In genomic region chr3L:85204-85811, dm6 we compare ENCODE assay signal across 4 fruit fly cellular contexts.
A peak's percentile ranks its signal among the peaks of the same experiment; 100 is the strongest.
TF ChIP-seq lines count a peak whose summit lies in the region.

No protein-coding gene starts in this region.

TF ChIP-seq in whole organism, adult, 20 proteins besides CTCF, POLR2A, EP300 and RAD21 (continued from another document):
- TF ChIP-seq kay (GFP tag; lab: Kevin White, UChicago; ENCODE audit: borderline replicate concordance): peak; percentile 72
- TF ChIP-seq tj (GFP tag; optimal IDR thresholded peaks at IDR 0.05; lab: Kevin White, UChicago): peak; percentile 1

TF ChIP-seq in whole organism, embryonic, 481 proteins besides CTCF, POLR2A, EP300 and RAD21 (continued from another document and continues in another):
- TF ChIP-seq Ets97D (GFP tag; optimal IDR thresholded peaks at IDR 0.05; lab: Kevin White, UChicago) (no peak), fd3F (GFP tag; optimal IDR thresholded peaks at IDR 0.05; lab: Kevin White, UChicago) (no peak), CG7987 (GFP tag; optimal IDR thresholded peaks at IDR 0.05; lab: Kevin White, UChicago) (peak; percentile 28), bbx (GFP tag; IDR thresholded peaks at IDR 0.05; lab: Robert Waterston, UW; ENCODE audit: partially characterized antibody) (no peak), ro (GFP tag; IDR thresholded peaks at IDR 0.05; lab: Robert Waterston, UW) (no peak), trh (GFP tag; optimal IDR thresholded peaks at IDR 0.05; lab: Kevin White, UChicago) (no peak), Dref (GFP tag; IDR thresholded peaks at IDR 0.05; lab: Robert Waterston, UW) (no peak), Hmx (GFP tag; optimal IDR thresholded peaks at IDR 0.05; lab: Kevin White, UChicago) (no peak), Nf-YB (GFP tag; optimal IDR thresholded peaks at IDR 0.05; lab: Kevin White, UChicago) (no peak), CG6813 (GFP tag; optimal IDR thresholded peaks at IDR 0.05; lab: Kevin White, UChicago) (peak; percentile 44), Sry-δ (GFP tag; optimal IDR thresholded peaks at IDR 0.05; lab: Kevin White, UChicago) (no peak), D (optimal IDR thresholded peaks at IDR 0.05; lab: Kevin White, UChicago) (no peak), D (GFP tag; optimal IDR thresholded peaks at IDR 0.05; lab: Kevin White, UChicago) (no peak), CG13624 (GFP tag; optimal IDR thresholded peaks at IDR 0.05; lab: Kevin White, UChicago) (no peak), repo (GFP tag; optimal IDR thresholded peaks at IDR 0.05; lab: Kevin White, UChicago) (no peak), Side (GFP tag; optimal IDR thresholded peaks at IDR 0.05; lab: Kevin White, UChicago) (no peak), bsh (GFP tag; optimal IDR thresholded peaks at IDR 0.05; lab: Kevin White, UChicago) (no peak), her (GFP tag; optimal IDR thresholded peaks at IDR 0.05; lab: Kevin White, UChicago) (no peak), Lpt (GFP tag; optimal IDR thresholded peaks at IDR 0.05; lab: Kevin White, UChicago) (no peak), gsb (GFP tag; IDR thresholded peaks at IDR 0.05; lab: Robert Waterston, UW) (no peak), da (GFP tag; optimal IDR thresholded peaks at IDR 0.05; lab: Kevin White, UChicago) (no peak), jing (GFP tag; optimal IDR thresholded peaks at IDR 0.05; lab: Kevin White, UChicago) (no peak), Atf3 (GFP tag; optimal IDR thresholded peaks at IDR 0.05; lab: Kevin White, UChicago) (no peak), CG8290 (GFP tag; optimal IDR thresholded peaks at IDR 0.05; lab: Kevin White, UChicago) (no peak), CG8290 (tag; optimal IDR thresholded peaks at IDR 0.05; lab: Kevin White, UChicago) (peak in 1 of 2 experiments; percentile 74), ken (GFP tag; IDR thresholded peaks at IDR 0.05; lab: Robert Waterston, UW) (no peak), Trl (optimal IDR thresholded peaks at IDR 0.05; lab: Kevin White, UChicago) (no peak), Trl (GFP tag; optimal IDR thresholded peaks at IDR 0.05; lab: Kevin White, UChicago) (no peak), CG12769 (tag; optimal IDR thresholded peaks at IDR 0.05; lab: Kevin White, UChicago) (peak; percentile 44), CG12155 (GFP tag; optimal IDR thresholded peaks at IDR 0.05; lab: Kevin White, UChicago) (no peak), CG10267 (tag; optimal IDR thresholded peaks at IDR 0.05; lab: Kevin White, UChicago) (no peak), Dbx (GFP tag; IDR thresholded peaks at IDR 0.05; lab: Robert Waterston, UW) (0 out of 3 replicates have a peak, but pooled peaks have one; percentile 19), Optix (GFP tag; IDR thresholded peaks at IDR 0.05; lab: Robert Waterston, UW) (no peak), sc (optimal IDR thresholded peaks at IDR 0.05; lab: Kevin White, UChicago) (no peak), sc (GFP tag; optimal IDR thresholded peaks at IDR 0.05; lab: Kevin White, UChicago) (no peak), CG4707 (GFP tag; optimal IDR thresholded peaks at IDR 0.05; lab: Kevin White, UChicago) (no peak), lbe (GFP tag; optimal IDR thresholded peaks at IDR 0.05; lab: Kevin White, UChicago) (peak; percentile 22), CG15479 (GFP tag; optimal IDR thresholded peaks at IDR 0.05; lab: Kevin White, UChicago) (peak; percentile 60), cg (GFP tag; optimal IDR thresholded peaks at IDR 0.05; lab: Kevin White, UChicago) (no peak), CG33213 (GFP tag; optimal IDR thresholded peaks at IDR 0.05; lab: Kevin White, UChicago) (no peak), CG31365 (tag; optimal IDR thresholded peaks at IDR 0.05; lab: Kevin White, UChicago) (no peak), ERR (GFP tag; optimal IDR thresholded peaks at IDR 0.05; lab: Kevin White, UChicago) (no peak), pum (GFP tag; optimal IDR thresholded peaks at IDR 0.05; lab: Kevin White, UChicago) (no peak), CG1647 (GFP tag; optimal IDR thresholded peaks at IDR 0.05; lab: Kevin White, UChicago) (no peak), CG7357 (GFP tag; IDR thresholded peaks at IDR 0.05; lab: Robert Waterston, UW) (no peak), ato (GFP tag; IDR thresholded peaks at IDR 0.05; lab: Robert Waterston, UW; ENCODE audit: partially characterized antibody) (no peak)

TF ChIP-seq in whole organism, prepupa, 60 proteins besides CTCF, POLR2A, EP300 and RAD21 (continued from another document):
- TF ChIP-seq CG6276 (GFP tag; optimal IDR thresholded peaks at IDR 0.05; lab: Kevin White, UChicago): no peak
- no peak for TF ChIP-seq topi (GFP tag; optimal IDR thresholded peaks at IDR 0.05; lab: Kevin White, UChicago)
- TF ChIP-seq CG6792 (GFP tag; optimal IDR thresholded peaks at IDR 0.05; lab: Kevin White, UChicago): no peak
- TF ChIP-seq vri (GFP tag; optimal IDR thresholded peaks at IDR 0.05; lab: Kevin White, UChicago): peak; percentile 81
- no peak for TF ChIP-seq CG11902 (GFP tag; optimal IDR thresholded peaks at IDR 0.05; lab: Kevin White, UChicago)
- TF ChIP-seq Hr39 (GFP tag; optimal IDR thresholded peaks at IDR 0.05; lab: Kevin White, UChicago): no peak
- TF ChIP-seq CG11762 (GFP tag; optimal IDR thresholded peaks at IDR 0.05; lab: Kevin White, UChicago; ENCODE audit: insufficient read depth): no peak
- peak; percentile 60 for TF ChIP-seq CG10669 (GFP tag; optimal IDR thresholded peaks at IDR 0.05; lab: Kevin White, UChicago)
- TF ChIP-seq lz (GFP tag; optimal IDR thresholded peaks at IDR 0.05; lab: Kevin White, UChicago): no peak
- peak; percentile 40 for TF ChIP-seq CG7368 (GFP tag; optimal IDR thresholded peaks at IDR 0.05; lab: Kevin White, UChicago)
- no peak for TF ChIP-seq Ets21C (GFP tag; optimal IDR thresholded peaks at IDR 0.05; lab: Kevin White, UChicago)
- TF ChIP-seq Sox14 (GFP tag; optimal IDR thresholded peaks at IDR 0.05; lab: Kevin White, UChicago): peak; percentile 9
- no peak for TF ChIP-seq esn (GFP tag; optimal IDR thresholded peaks at IDR 0.05; lab: Kevin White, UChicago)
- TF ChIP-seq CG6163 (GFP tag; IDR thresholded peaks at IDR 0.05; lab: Robert Waterston, UW): no peak
- no peak for TF ChIP-seq dsx (GFP tag; optimal IDR thresholded peaks at IDR 0.05; lab: Kevin White, UChicago; ENCODE audit: poor library complexity, severe bottlenecking)
- no peak for TF ChIP-seq Lpt (GFP tag; optimal IDR thresholded peaks at IDR 0.05; lab: Kevin White, UChicago)
- no peak for TF ChIP-seq Smox (GFP tag; optimal IDR thresholded peaks at IDR 0.05; lab: Kevin White, UChicago)
- peak; percentile 55 for TF ChIP-seq svp (GFP tag; lab: Kevin White, UChicago)
- peak; percentile 75 for TF ChIP-seq Eip78C (GFP tag; lab: Kevin White, UChicago)
- no peak for TF ChIP-seq dac (GFP tag; optimal IDR thresholded peaks at IDR 0.05; lab: Kevin White, UChicago)
- peak; percentile 75 for TF ChIP-seq fkh (GFP tag; optimal IDR thresholded peaks at IDR 0.05; lab: Kevin White, UChicago)
- TF ChIP-seq Blimp-1 (GFP tag; optimal IDR thresholded peaks at IDR 0.05; lab: Kevin White, UChicago): peak; percentile 7
- TF ChIP-seq CG4318 (GFP tag; optimal IDR thresholded peaks at IDR 0.05; lab: Kevin White, UChicago): no peak
- no peak for TF ChIP-seq Ets96B (tag; optimal IDR thresholded peaks at IDR 0.05; lab: Kevin White, UChicago)
- no peak for TF ChIP-seq CG15336 (GFP tag; IDR thresholded peaks at IDR 0.05; lab: Robert Waterston, UW)
- TF ChIP-seq fd59A (GFP tag; optimal IDR thresholded peaks at IDR 0.05; lab: Kevin White, UChicago): peak; percentile 26
- peak; percentile 24 for TF ChIP-seq Met (GFP tag; optimal IDR thresholded peaks at IDR 0.05; lab: Kevin White, UChicago)
- no peak for TF ChIP-seq fd85E (GFP tag; optimal IDR thresholded peaks at IDR 0.05; lab: Kevin White, UChicago)
- peak; percentile 57 for TF ChIP-seq CG6854 (GFP tag; optimal IDR thresholded peaks at IDR 0.05; lab: Kevin White, UChicago)
- no peak for TF ChIP-seq CG8119 (GFP tag; IDR thresholded peaks at IDR 0.05; lab: Robert Waterston, UW)
- peak; percentile 36 for TF ChIP-seq CG3919 (GFP tag; optimal IDR thresholded peaks at IDR 0.05; lab: Kevin White, UChicago)
- TF ChIP-seq spab (GFP tag; optimal IDR thresholded peaks at IDR 0.05; lab: Kevin White, UChicago): peak; percentile 51
- peak; percentile 50 for TF ChIP-seq net (GFP tag; optimal IDR thresholded peaks at IDR 0.05; lab: Kevin White, UChicago)
- TF ChIP-seq ss (GFP tag; optimal IDR thresholded peaks at IDR 0.05; lab: Kevin White, UChicago): peak; percentile 20 to 70
- TF ChIP-seq CG6808 (GFP tag; optimal IDR thresholded peaks at IDR 0.05; lab: Kevin White, UChicago): peak; percentile 66
- no peak for TF ChIP-seq Gug (GFP tag; IDR thresholded peaks at IDR 0.05; lab: Robert Waterston, UW)
- TF ChIP-seq Hr38 (GFP tag; optimal IDR thresholded peaks at IDR 0.05; lab: Kevin White, UChicago): no peak
- no peak for TF ChIP-seq eg (GFP tag; IDR thresholded peaks at IDR 0.05; lab: Robert Waterston, UW)
- TF ChIP-seq CG3032 (tag; optimal IDR thresholded peaks at IDR 0.05; lab: Kevin White, UChicago): peak; percentile 34
- TF ChIP-seq CG11294 (GFP tag; IDR thresholded peaks at IDR 0.05; lab: Robert Waterston, UW): no peak
TF ChIP-seq in whole organism, prepupa: peak in this region for 28.

TF ChIP-seq in whole organism, wandering third instar larva, 38 proteins besides CTCF, POLR2A, EP300 and RAD21 (continued from another document):
- TF ChIP-seq jim (GFP tag; optimal IDR thresholded peaks at IDR 0.05; lab: Kevin White, UChicago) (no peak), CG32264 (GFP tag; optimal IDR thresholded peaks at IDR 0.05; lab: Kevin White, UChicago) (no peak), CG9705 (GFP tag; optimal IDR thresholded peaks at IDR 0.05; lab: Kevin White, UChicago) (peak; percentile 14), HLH106 (tag; optimal IDR thresholded peaks at IDR 0.05; lab: Kevin White, UChicago) (peak; percentile 45), Hr83 (GFP tag; optimal IDR thresholded peaks at IDR 0.05; lab: Kevin White, UChicago; ENCODE audit: poor library complexity, severe bottlenecking) (peak; percentile 77), rgr (GFP tag; optimal IDR thresholded peaks at IDR 0.05; lab: Kevin White, UChicago) (peak; percentile 64), lola (GFP tag; optimal IDR thresholded peaks at IDR 0.05; lab: Kevin White, UChicago) (no peak), Rel (GFP tag; optimal IDR thresholded peaks at IDR 0.05; lab: Kevin White, UChicago) (no peak), Rel (tag; optimal IDR thresholded peaks at IDR 0.05; lab: Kevin White, UChicago) (peak; percentile 58), woc (GFP tag; optimal IDR thresholded peaks at IDR 0.05; lab: Kevin White, UChicago) (no peak), usp (GFP tag; optimal IDR thresholded peaks at IDR 0.05; lab: Kevin White, UChicago) (no peak), sage (GFP tag; optimal IDR thresholded peaks at IDR 0.05; lab: Kevin White, UChicago) (no peak), Dfd (GFP tag; optimal IDR thresholded peaks at IDR 0.05; lab: Kevin White, UChicago) (no peak)
